Worm (Caenorhabditis elegans): Measurements from ENCODE around the gene T28D9.16.
A peak's percentile ranks its signal among the peaks of the same experiment; 100 is the strongest.

T28D9.16 gene

DNA sequence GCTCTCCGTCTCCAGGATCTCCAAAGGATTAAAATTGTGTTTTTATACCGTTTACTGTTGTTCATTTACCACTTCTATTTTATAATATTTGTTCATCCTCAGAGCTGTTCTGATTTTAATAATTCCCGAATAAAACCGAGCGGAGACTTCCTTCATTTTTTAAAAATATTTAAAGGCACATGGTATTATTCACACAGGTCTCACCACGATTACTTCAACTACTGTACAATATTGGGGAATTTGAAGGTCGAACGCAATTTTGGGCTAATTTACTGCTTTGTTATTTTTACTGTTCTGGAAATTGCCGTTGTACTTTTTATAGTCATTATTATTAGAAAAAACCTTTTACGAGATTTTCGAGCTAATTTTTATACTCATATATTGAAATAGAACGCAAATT, 15.7 kb downstream of the T28D9.16 start (continued):
- TF ChIP-seq nhr-120 (GFP tag; IDR thresholded peaks at IDR 0.05) (no peak), hrde-1 (tag; optimal IDR thresholded peaks at IDR 0.05; ENCODE audit: borderline replicate concordance) (peak; percentile 81), egl-18 (GFP tag; IDR thresholded peaks at IDR 0.05) (no peak), F57C9.4 (tag; optimal IDR thresholded peaks at IDR 0.05) (no peak), ztf-25 (GFP tag; IDR thresholded peaks at IDR 0.05) (0 out of 2 replicates have a peak, but pooled peaks have one; percentile 37), D2030.7 (GFP tag; IDR thresholded peaks at IDR 0.05) (peak; percentile 73), lag-1 (GFP tag; IDR thresholded peaks at IDR 0.05) (no peak), ceh-40 (GFP tag; IDR thresholded peaks at IDR 0.05) (0 out of 2 replicates have a peak, but pooled peaks have one; percentile 74), C17E4.6 (GFP tag; IDR thresholded peaks at IDR 0.05) (0 out of 2 replicates have a peak, but pooled peaks have one; percentile 66), egl-44 (GFP tag; IDR thresholded peaks at IDR 0.05) (0 out of 2 replicates have a peak, but pooled peaks have one; percentile 48), lin-26 (GFP tag; IDR thresholded peaks at IDR 0.05) (peak; percentile 73), zfh-2 (GFP tag; conservative IDR thresholded peaks at IDR 0.05) (no peak), lin-54 (GFP tag; optimal IDR thresholded peaks at IDR 0.05) (peak; percentile 69), repo-1 (tag; optimal IDR thresholded peaks at IDR 0.05) (peak; percentile 23), madf-8 (GFP tag; conservative IDR thresholded peaks at IDR 0.05) (peak; percentile 37; the same call in 1 of the 2 replicates), rcor-1 (GFP tag; IDR thresholded peaks at IDR 0.05) (peak; percentile 25; the same call in 1 of the 2 replicates), attf-6 (GFP tag; IDR thresholded peaks at IDR 0.05) (peak; percentile 78), tbp1 (GFP tag; optimal IDR thresholded peaks at IDR 0.05) (peak; percentile 58), K12H6.12 (tag; optimal IDR thresholded peaks at IDR 0.05) (no peak), F57A8.1 (GFP tag; optimal IDR thresholded peaks at IDR 0.05) (no peak), lsl-1 (GFP tag; optimal IDR thresholded peaks at IDR 0.05) (peak; percentile 79), die-1 (tag; optimal IDR thresholded peaks at IDR 0.05) (peak; percentile 49), hmg-1.2 (GFP tag; IDR thresholded peaks at IDR 0.05) (peak; percentile 51), snpc-4 (GFP tag; optimal IDR thresholded peaks at IDR 0.05) (no peak), snpc-4 (tag; optimal IDR thresholded peaks at IDR 0.05) (no peak), Y53G8AR.9 (GFP tag; conservative IDR thresholded peaks at IDR 0.05) (peak; percentile 75), ceh-100 (GFP tag; IDR thresholded peaks at IDR 0.05) (peak; percentile 49), cebp-2 (GFP tag; IDR thresholded peaks at IDR 0.05) (0 out of 2 replicates have a peak, but pooled peaks have one; percentile 59), nhr-90 (tag; optimal IDR thresholded peaks at IDR 0.05) (no peak), hsf-1 (GFP tag; IDR thresholded peaks at IDR 0.05) (peak; percentile 63; the same call in 1 of the 2 replicates), dpff-1 (tag; optimal IDR thresholded peaks at IDR 0.05) (no peak), bed-1 (GFP tag; IDR thresholded peaks at IDR 0.05) (no peak), snpc-1.3 (tag; optimal IDR thresholded peaks at IDR 0.05; ENCODE audit: insufficient read depth) (peak; percentile 82), ceh-58 (GFP tag; IDR thresholded peaks at IDR 0.05) (0 out of 2 replicates have a peak, but pooled peaks have one; percentile 18), ceh-91 (GFP tag; IDR thresholded peaks at IDR 0.05) (peak; percentile 56), Y53F4B.3 (GFP tag; IDR thresholded peaks at IDR 0.05) (no peak; the same call in 1 of the 2 replicates), ekl-4 (GFP tag; IDR thresholded peaks at IDR 0.05) (peak; percentile 84), madf-6 (GFP tag; IDR thresholded peaks at IDR 0.05) (peak; percentile 86), tlf-1 (GFP tag; optimal IDR thresholded peaks at IDR 0.05) (peak; percentile 24), ama-1 (optimal IDR thresholded peaks at IDR 0.05) (no peak), ama-1 (GFP tag; optimal IDR thresholded peaks at IDR 0.05) (peak in 1 of 2 experiments; percentile 69), B0336.3 (GFP tag; IDR thresholded peaks at IDR 0.05) (peak; percentile 28; the same call in 1 of the 2 replicates), snpc-3.4 (tag; optimal IDR thresholded peaks at IDR 0.05) (peak; percentile 42), B0261.1 (tag; optimal IDR thresholded peaks at IDR 0.05) (no peak), F23B12.7 (tag; optimal IDR thresholded peaks at IDR 0.05; ENCODE audit: insufficient read depth) (peak; percentile 82), bed-2 (GFP tag; IDR thresholded peaks at IDR 0.05) (no peak), snpc-1.1 (tag; optimal IDR thresholded peaks at IDR 0.05; ENCODE audit: insufficient read depth) (peak; percentile 21), nhr-179 (tag; optimal IDR thresholded peaks at IDR 0.05) (no peak)

Measured in whole organism, young adult.